Fruit fly (Drosophila melanogaster) whole organism, embryonic: ENCODE results near the gene alphaTub84D.

Experiments
- Adf1 ChIP-seq: fragments of 200-800 bp; sonication (Bioruptor generic); IDR thresholded peaks from 2 replicates; pipeline ENCODE4 v1.3.6; 2022; ENCODE audit warnings: missing biosample characterization, missing genetic modification characterization
- CG10366 ChIP-seq: fragments of 200-800 bp; sonication (Bioruptor generic); IDR thresholded peaks from 2 replicates; pipeline ENCODE4 v1.3.6; 2022; ENCODE audit warnings: missing biosample characterization, missing genetic modification characterization
- CG11093 ChIP-seq: fragments of 200-800 bp; sonication (Bioruptor generic); IDR thresholded peaks from 3 replicates; pipeline ENCODE4 v1.3.6; 2022; ENCODE audit warnings: missing biosample characterization, missing genetic modification characterization
- CG12155 ChIP-seq: fragments of 200-800 bp; sonication (Bioruptor generic); optimal IDR thresholded peaks from 3 replicates; lab custom pipeline; 2016; ENCODE audit warnings: missing biosample characterization, missing genetic modification characterization
- CG18262 ChIP-seq: fragments of 200-800 bp; optimal IDR thresholded peaks from 3 replicates; lab custom pipeline; 2019; ENCODE audit warnings: missing biosample characterization, mild to moderate bottlenecking, missing genetic modification characterization, moderate library complexity
- CG2120 ChIP-seq: fragments of 200-800 bp; sonication (Bioruptor generic); optimal IDR thresholded peaks from 3 replicates; lab custom pipeline; 2016; ENCODE audit warnings: missing biosample characterization, missing genetic modification characterization
- CG3407 ChIP-seq: fragments of 200-800 bp; sonication (Bioruptor generic); optimal IDR thresholded peaks from 2 replicates; lab custom pipeline; 2018; ENCODE audit warnings: missing biosample characterization, mild to moderate bottlenecking, missing genetic modification characterization
- CG34376 ChIP-seq: fragments of 200-800 bp; sonication (Bioruptor generic); optimal IDR thresholded peaks from 2 replicates; lab custom pipeline; 2018; ENCODE audit warnings: missing biosample characterization, mild to moderate bottlenecking, missing genetic modification characterization
- CG43689 ChIP-seq: fragments of 200-800 bp; sonication (Bioruptor generic); IDR thresholded peaks from 2 replicates; pipeline ENCODE4 v1.3.6; 2022; ENCODE audit warnings: missing biosample characterization, missing genetic modification characterization
- CG7745 ChIP-seq: fragments of 200-800 bp; sonication (Bioruptor generic); optimal IDR thresholded peaks from 2 replicates; lab custom pipeline; 2018; ENCODE audit warnings: missing biosample characterization, mild to moderate bottlenecking, missing genetic modification characterization, moderate library complexity
- CG9817 ChIP-seq: fragments of 200-800 bp; sonication (Bioruptor generic); optimal IDR thresholded peaks from 2 replicates; lab custom pipeline; 2018; ENCODE audit warnings: missing biosample characterization, mild to moderate bottlenecking, missing genetic modification characterization, moderate library complexity
- CG9932 ChIP-seq: fragments of 200-800 bp; sonication (Bioruptor generic); IDR thresholded peaks from 2 replicates; pipeline ENCODE4 v1.3.6; 2022; ENCODE audit warnings: missing biosample characterization, missing genetic modification characterization
- CoRest ChIP-seq: fragments of 200-800 bp; sonication (Bioruptor generic); optimal IDR thresholded peaks from 3 replicates; lab custom pipeline; 2018; ENCODE audit warnings: missing biosample characterization, mild to moderate bottlenecking, missing genetic modification characterization, moderate library complexity
- D19B ChIP-seq: fragments of 200-800 bp; sonication (Bioruptor generic); optimal IDR thresholded peaks from 2 replicates; lab custom pipeline; 2017; ENCODE audit warnings: missing biosample characterization, mild to moderate bottlenecking, missing genetic modification characterization
- Fer3 ChIP-seq: fragments of 200-800 bp; sonication (Bioruptor generic); optimal IDR thresholded peaks from 2 replicates; lab custom pipeline; 2018; ENCODE audit warnings: missing biosample characterization, mild to moderate bottlenecking, missing genetic modification characterization, moderate library complexity
- H2.0 ChIP-seq: fragments of 200-800 bp; sonication (Bioruptor generic); IDR thresholded peaks from 2 replicates; pipeline ENCODE4 v1.3.6; 2022; ENCODE audit warnings: missing biosample characterization, missing genetic modification characterization
- MBD-R2 ChIP-seq: fragments of 200-800 bp; sonication (Bioruptor generic); IDR thresholded peaks from 2 replicates; pipeline ENCODE4 v1.3.6; 2022; ENCODE audit warnings: missing biosample characterization, missing genetic modification characterization
- Med ChIP-seq: fragments of 200-800 bp; sonication (Bioruptor generic); peaks from one replicate; lab custom pipeline; 2016; ENCODE audit warnings: missing biosample characterization, missing genetic modification characterization, mild to moderate bottlenecking, inconsistent platforms, moderate library complexity
- Pdp1 ChIP-seq, 2 experiments: fragments of 200-800 bp; sonication (Bioruptor generic); optimal IDR thresholded peaks; 3 replicates each; lab custom pipeline; 2016; ENCODE audit warnings: missing biosample characterization in 2 of 2, missing genetic modification characterization in 2 of 2, mild to moderate bottlenecking in 1 of 2, moderate library complexity in 1 of 2
- al ChIP-seq: fragments of 200-800 bp; sonication (Bioruptor generic); IDR thresholded peaks from 2 replicates; pipeline ENCODE4 v1.3.6; 2022; ENCODE audit warnings: missing biosample characterization, missing genetic modification characterization
- bcd ChIP-seq: fragments of 200-800 bp; sonication (Bioruptor generic); optimal IDR thresholded peaks from 2 replicates; lab custom pipeline; 2017; ENCODE audit warnings: missing biosample characterization, mild to moderate bottlenecking, missing genetic modification characterization
- chinmo ChIP-seq: fragments of 200-800 bp; sonication (Bioruptor generic); IDR thresholded peaks from 4 replicates; pipeline ENCODE4 v1.3.6; 2022; ENCODE audit warnings: missing biosample characterization, missing genetic modification characterization; ENCODE audit not compliant: partially characterized antibody
- croc ChIP-seq: fragments of 200-800 bp; sonication (Bioruptor generic); conservative IDR thresholded peaks from 3 replicates; pipeline ENCODE4 v1.3.6; 2022; ENCODE audit warnings: missing biosample characterization, missing genetic modification characterization
- crol ChIP-seq: fragments of 200-800 bp; sonication (Bioruptor generic); IDR thresholded peaks from 2 replicates; pipeline ENCODE4 v1.3.6; 2022; ENCODE audit warnings: missing biosample characterization, missing genetic modification characterization
- cwo ChIP-seq: fragments of 200-800 bp; sonication (Bioruptor generic); optimal IDR thresholded peaks from 3 replicates; lab custom pipeline; 2017; ENCODE audit warnings: missing biosample characterization, missing genetic modification characterization, mild to moderate bottlenecking, moderate library complexity, missing genetic modification reagents
- en ChIP-seq: fragments of 200-800 bp; sonication (Bioruptor generic); optimal IDR thresholded peaks from 2 replicates; lab custom pipeline; 2016; ENCODE audit warnings: missing biosample characterization, missing genetic modification characterization
- exex ChIP-seq: fragments of 200-800 bp; sonication (Bioruptor generic); optimal IDR thresholded peaks from 4 replicates; lab custom pipeline; 2018; ENCODE audit warnings: missing biosample characterization, mild to moderate bottlenecking, missing genetic modification characterization, moderate library complexity
- gem ChIP-seq: fragments of 200-800 bp; sonication (Bioruptor generic); optimal IDR thresholded peaks from 2 replicates; lab custom pipeline; 2019; ENCODE audit warnings: missing biosample characterization, mild to moderate bottlenecking, missing genetic modification characterization, moderate library complexity
- grn ChIP-seq: fragments of 200-800 bp; sonication (Bioruptor generic); optimal IDR thresholded peaks from 3 replicates; lab custom pipeline; 2017; ENCODE audit warnings: missing biosample characterization, missing genetic modification characterization
- hb ChIP-seq: fragments of 200-800 bp; sonication (Bioruptor generic); IDR thresholded peaks from 3 replicates; pipeline ENCODE4 v1.3.6; 2022; ENCODE audit warnings: missing biosample characterization, missing genetic modification characterization; ENCODE audit not compliant: partially characterized antibody
- ind ChIP-seq: fragments of 200-800 bp; sonication (Bioruptor generic); optimal IDR thresholded peaks from 3 replicates; lab custom pipeline; 2016; ENCODE audit warnings: missing biosample characterization, missing genetic modification characterization
- jigr1 ChIP-seq: fragments of 200-800 bp; sonication (Bioruptor generic); IDR thresholded peaks from 3 replicates; pipeline ENCODE4 v1.3.6; 2022; ENCODE audit warnings: missing biosample characterization, missing genetic modification characterization
- knrl ChIP-seq: fragments of 200-800 bp; sonication (Bioruptor generic); IDR thresholded peaks from 3 replicates; pipeline ENCODE4 v1.3.6; 2022; ENCODE audit warnings: missing biosample characterization, missing genetic modification characterization; ENCODE audit not compliant: partially characterized antibody
- lab ChIP-seq: fragments of 200-800 bp; sonication (Bioruptor generic); optimal IDR thresholded peaks from 3 replicates; lab custom pipeline; 2017; ENCODE audit warnings: missing biosample characterization, missing genetic modification characterization, mild to moderate bottlenecking, moderate library complexity, missing genetic modification reagents
- lmd ChIP-seq: fragments of 200-800 bp; sonication (Bioruptor generic); IDR thresholded peaks from 2 replicates; pipeline ENCODE4 v1.3.6; 2022; ENCODE audit warnings: missing biosample characterization, missing genetic modification characterization
- mirr ChIP-seq: fragments of 200-800 bp; sonication (Bioruptor generic); optimal IDR thresholded peaks from 3 replicates; lab custom pipeline; 2018; ENCODE audit warnings: missing biosample characterization, mild to moderate bottlenecking, missing genetic modification characterization
- nerfin-2 ChIP-seq: fragments of 200-800 bp; sonication (Bioruptor generic); IDR thresholded peaks from 2 replicates; pipeline ENCODE4 v1.3.6; 2022; ENCODE audit warnings: missing biosample characterization, missing genetic modification characterization; ENCODE audit not compliant: partially characterized antibody
- nom ChIP-seq: fragments of 200-800 bp; sonication (Bioruptor generic); optimal IDR thresholded peaks from 2 replicates; lab custom pipeline; 2017; ENCODE audit warnings: missing biosample characterization, missing genetic modification characterization, mild to moderate bottlenecking, moderate library complexity, missing genetic modification reagents
- oc ChIP-seq: fragments of 200-800 bp; sonication (Bioruptor generic); optimal IDR thresholded peaks from 2 replicates; lab custom pipeline; 2018; ENCODE audit warnings: missing biosample characterization, mild to moderate bottlenecking, missing genetic modification characterization, moderate library complexity
- pb ChIP-seq: fragments of 200-800 bp; sonication (Bioruptor generic); optimal IDR thresholded peaks from 3 replicates; lab custom pipeline; 2016; ENCODE audit warnings: missing biosample characterization, missing genetic modification characterization
- phol ChIP-seq: fragments of 200-800 bp; sonication (Bioruptor generic); optimal IDR thresholded peaks from 3 replicates; lab custom pipeline; 2018; ENCODE audit warnings: missing biosample characterization, mild to moderate bottlenecking, missing genetic modification characterization, moderate library complexity
- psq ChIP-seq: fragments of 200-800 bp; sonication (Bioruptor generic); optimal IDR thresholded peaks from 2 replicates; lab custom pipeline; 2017; ENCODE audit warnings: missing biosample characterization, missing genetic modification characterization
- ranshi ChIP-seq: fragments of 200-800 bp; sonication (Bioruptor generic); IDR thresholded peaks from 2 replicates; pipeline ENCODE4 v1.3.6; 2022; ENCODE audit warnings: missing biosample characterization, missing genetic modification characterization
- sd ChIP-seq: fragments of 200-800 bp; sonication (Bioruptor generic); optimal IDR thresholded peaks from 3 replicates; lab custom pipeline; 2018; ENCODE audit warnings: missing biosample characterization, mild to moderate bottlenecking, missing genetic modification characterization, moderate library complexity
- sima ChIP-seq: fragments of 200-800 bp; sonication (Bioruptor generic); optimal IDR thresholded peaks from 2 replicates; lab custom pipeline; 2016; ENCODE audit warnings: missing biosample characterization, missing genetic modification characterization
- slou ChIP-seq: fragments of 200-800 bp; sonication (Bioruptor generic); optimal IDR thresholded peaks from 3 replicates; lab custom pipeline; 2016; ENCODE audit warnings: missing biosample characterization, missing genetic modification characterization
- sug ChIP-seq: fragments of 200-800 bp; optimal IDR thresholded peaks from 2 replicates; lab custom pipeline; 2019; ENCODE audit warnings: missing biosample characterization, mild to moderate bottlenecking, missing genetic modification characterization, moderate library complexity
- zfh2 ChIP-seq: fragments of 200-800 bp; sonication (Bioruptor generic); optimal IDR thresholded peaks from 2 replicates; lab custom pipeline; 2016; ENCODE audit warnings: missing biosample characterization, missing genetic modification characterization

The alphaTub84D gene

dm6 chr3R:7497488-7497887 is 33.1 kb upstream of the alphaTub84D start (continued):
- no peak for TF ChIP-seq CoRest (tag; lab: Kevin White, UChicago)
- TF ChIP-seq lab, result peak; percentile 48

- TF ChIP-seq Med (GFP tag; lab: Kevin White, UChicago) (peak; percentile 32), grn (GFP tag; lab: Kevin White, UChicago) (peak; percentile 48), hb (GFP tag; lab: Robert Waterston, UW) (no peak), nom (GFP tag; lab: Kevin White, UChicago) (no peak), chinmo (GFP tag; lab: Robert Waterston, UW) (0 out of 4 replicates have a peak, but pooled peaks have one; percentile 18), cwo (peak; percentile 70), CG34376 (GFP tag; lab: Kevin White, UChicago) (peak; percentile 73), CG7745 (tag; lab: Kevin White, UChicago) (no peak), H2.0 (GFP tag; lab: Robert Waterston, UW) (no peak), Pdp1 (GFP tag; optimal IDR thresholded peaks at IDR 0.05; lab: Kevin White, UChicago) (peak in 1 of 2 experiments; percentile 95), mirr (peak; percentile 87), pb (GFP tag; lab: Kevin White, UChicago) (no peak), exex (tag; lab: Kevin White, UChicago) (peak; percentile 71), phol (tag; lab: Kevin White, UChicago) (no peak), sug (peak; percentile 67)
- TF ChIP-seq, all 482 proteins: peak for 9
Observed at dm6 chr3R:7499488-7499887, 31.1 kb upstream of the alphaTub84D start.

dm6 chr3R:7500513-7500912 is 30.0 kb upstream of the alphaTub84D start:
- no peak for TF ChIP-seq CG3407
- TF ChIP-seq psq (GFP tag; lab: Kevin White, UChicago), result no peak
- no peak for TF ChIP-seq croc
- TF ChIP-seq oc, result no peak
- TF ChIP-seq sd (tag; lab: Kevin White, UChicago), result peak; percentile 82
- no peak for TF ChIP-seq CG11093 (GFP tag; lab: Robert Waterston, UW)
- peak; percentile 5 for TF ChIP-seq D19B (GFP tag; lab: Kevin White, UChicago)
- TF ChIP-seq Fer3, result peak; percentile 9
- TF ChIP-seq Adf1 (GFP tag; lab: Robert Waterston, UW), result peak; percentile 18; the same call in 1 of the 2 replicates
- no peak for TF ChIP-seq en (GFP tag; lab: Kevin White, UChicago)
- no peak for TF ChIP-seq CG43689 (GFP tag; lab: Robert Waterston, UW)
- no peak for TF ChIP-seq crol (GFP tag; lab: Robert Waterston, UW)
- TF ChIP-seq CG12155 (GFP tag; lab: Kevin White, UChicago), result peak; percentile 42
- TF ChIP-seq zfh2 (GFP tag; lab: Kevin White, UChicago), result peak; percentile 28
- TF ChIP-seq CG10366 (GFP tag; lab: Robert Waterston, UW), result peak; percentile 51
- TF ChIP-seq ind (GFP tag; lab: Kevin White, UChicago), result peak; percentile 36
- TF ChIP-seq CG18262 (tag; lab: Kevin White, UChicago), result no peak
- no peak for TF ChIP-seq nerfin-2
- TF ChIP-seq ranshi (GFP tag; lab: Robert Waterston, UW), result 0 out of 2 replicates have a peak, but pooled peaks have one; percentile 14
- no peak for TF ChIP-seq sima (GFP tag; lab: Kevin White, UChicago)
- TF ChIP-seq bcd, result peak; percentile 17
- peak; percentile 24; the same call in 1 of the 2 replicates for TF ChIP-seq lmd (GFP tag; lab: Robert Waterston, UW)
- TF ChIP-seq cwo, result peak; percentile 6
- peak; percentile 76 for TF ChIP-seq CG2120 (GFP tag; lab: Kevin White, UChicago)
- TF ChIP-seq knrl, result no peak
- TF ChIP-seq gem (tag; lab: Kevin White, UChicago), result peak; percentile 47
- TF ChIP-seq CG9932, result peak; percentile 65
- no peak for TF ChIP-seq MBD-R2 (GFP tag; lab: Robert Waterston, UW)
- no peak for TF ChIP-seq jigr1 (GFP tag; lab: Robert Waterston, UW)
- TF ChIP-seq CG9817 (tag; lab: Kevin White, UChicago), result peak; percentile 15
- TF ChIP-seq al (GFP tag; lab: Robert Waterston, UW), result peak; percentile 44; the same call in 1 of the 2 replicates
- peak; percentile 18 for TF ChIP-seq slou (GFP tag; lab: Kevin White, UChicago)
